Worm (Caenorhabditis elegans) whole organism, mixed stage, embryonic: ENCODE results near the gene str-114.

Experiments
- M03D4.4 ChIP-seq: sonication (generic microtip); optimal IDR thresholded peaks from 2 replicates; lab custom pipeline; 2017; ENCODE audit warnings: mild to moderate bottlenecking, missing genetic modification characterization, missing compliant biosample characterization
- bed-3 ChIP-seq: fragments of 200-800 bp; sonication (Bioruptor generic); optimal IDR thresholded peaks from 3 replicates; lab custom pipeline; 2018; ENCODE audit warnings: mild to moderate bottlenecking, missing genetic modification characterization, moderate library complexity, missing compliant biosample characterization
- blmp-1 ChIP-seq: fragments of 150-350 bp; optimal IDR thresholded peaks from 2 replicates; lab custom pipeline; 2014; ENCODE audit warnings: missing biosample characterization, missing genetic modification characterization
- ceh-39 ChIP-seq: fragments of 150-350 bp; optimal IDR thresholded peaks from 2 replicates; lab custom pipeline; 2014; ENCODE audit warnings: missing biosample characterization, missing genetic modification characterization
- ceh-83 ChIP-seq: fragments of 200-800 bp; sonication (Bioruptor generic); optimal IDR thresholded peaks from 2 replicates; lab custom pipeline; 2018; ENCODE audit warnings: mild to moderate bottlenecking, missing genetic modification characterization, missing compliant biosample characterization
- cnd-1 ChIP-seq: fragments of 200-800 bp; sonication (Bioruptor generic); optimal IDR thresholded peaks from 2 replicates; lab custom pipeline; 2018; ENCODE audit warnings: mild to moderate bottlenecking, missing genetic modification characterization, missing compliant biosample characterization
- elt-1 ChIP-seq: sonication (generic microtip); optimal IDR thresholded peaks from 2 replicates; lab custom pipeline; 2017; ENCODE audit warnings: missing genetic modification characterization, mild to moderate bottlenecking, missing compliant biosample characterization, antibody characterized with exemption, moderate library complexity, borderline replicate concordance; ENCODE audit not compliant: insufficient read depth
- elt-3 ChIP-seq: fragments of 150-350 bp; optimal IDR thresholded peaks from 2 replicates; lab custom pipeline; 2014; ENCODE audit warnings: missing biosample characterization, missing genetic modification characterization
- hlh-1 ChIP-seq: fragments of 150-350 bp; optimal IDR thresholded peaks from 2 replicates; lab custom pipeline; 2014; ENCODE audit warnings: missing biosample characterization, missing genetic modification reagents, missing genetic modification characterization
- lin-13 ChIP-seq: fragments of 150-350 bp; optimal IDR thresholded peaks from 2 replicates; lab custom pipeline; 2014; ENCODE audit warnings: missing biosample characterization, missing genetic modification characterization
- lin-32 ChIP-seq: fragments of 200-800 bp; sonication (Bioruptor generic); optimal IDR thresholded peaks from 2 replicates; lab custom pipeline; 2018; ENCODE audit warnings: mild to moderate bottlenecking, missing genetic modification characterization, missing compliant biosample characterization
- mab-5 ChIP-seq: fragments of 150-350 bp; optimal IDR thresholded peaks from 2 replicates; lab custom pipeline; 2014; ENCODE audit warnings: missing biosample characterization, missing genetic modification characterization
- mep-1 ChIP-seq: fragments of 150-350 bp; optimal IDR thresholded peaks from 2 replicates; lab custom pipeline; 2017; ENCODE audit warnings: missing biosample characterization, missing genetic modification reagents, missing genetic modification characterization, inconsistent platforms
- mls-2 ChIP-seq: sonication (generic microtip); optimal IDR thresholded peaks from 2 replicates; lab custom pipeline; 2016; ENCODE audit warnings: mild to moderate bottlenecking, missing genetic modification characterization, moderate library complexity, missing compliant biosample characterization
- nhr-12 ChIP-seq: fragments of 150-350 bp; optimal IDR thresholded peaks from 2 replicates; lab custom pipeline; 2014; ENCODE audit warnings: missing biosample characterization, missing genetic modification characterization
- nhr-2 ChIP-seq: fragments of 150-350 bp; optimal IDR thresholded peaks from 2 replicates; lab custom pipeline; 2014; ENCODE audit warnings: missing biosample characterization, missing genetic modification characterization
- pha-4 ChIP-seq: fragments of 150-350 bp; optimal IDR thresholded peaks from 2 replicates; lab custom pipeline; 2018; ENCODE audit warnings: missing biosample characterization, missing genetic modification reagents, missing genetic modification characterization
- sem-2 ChIP-seq: fragments of 200-800 bp; sonication (Bioruptor generic); optimal IDR thresholded peaks from 2 replicates; lab custom pipeline; 2018; ENCODE audit warnings: mild to moderate bottlenecking, missing genetic modification characterization, missing compliant biosample characterization
- snpc-4 ChIP-seq: fragments of 150-350 bp; optimal IDR thresholded peaks from 2 replicates; lab custom pipeline; 2014; ENCODE audit warnings: missing biosample characterization, missing genetic modification characterization
- sptf-1 ChIP-seq: sonication (generic microtip); optimal IDR thresholded peaks from 2 replicates; lab custom pipeline; 2017; ENCODE audit warnings: mild to moderate bottlenecking, missing genetic modification characterization, moderate library complexity, missing compliant biosample characterization
- unc-120 ChIP-seq: sonication (generic microtip); optimal IDR thresholded peaks from 2 replicates; lab custom pipeline; 2017; ENCODE audit warnings: missing genetic modification characterization, missing compliant biosample characterization; ENCODE audit not compliant: poor library complexity, severe bottlenecking
- unc-39 ChIP-seq: fragments of 150-350 bp; optimal IDR thresholded peaks from 2 replicates; lab custom pipeline; 2014; ENCODE audit warnings: missing biosample characterization, missing genetic modification characterization
- unc-62 ChIP-seq: fragments of 150-350 bp; optimal IDR thresholded peaks from 2 replicates; lab custom pipeline; 2014; ENCODE audit warnings: missing biosample characterization, missing genetic modification reagents, missing genetic modification characterization
- zip-8 ChIP-seq: fragments of 150-350 bp; optimal IDR thresholded peaks from 2 replicates; lab custom pipeline; 2014; ENCODE audit warnings: missing biosample characterization, missing genetic modification characterization
- ztf-11 ChIP-seq: fragments of 150-350 bp; optimal IDR thresholded peaks from 2 replicates; lab custom pipeline; 2014; ENCODE audit warnings: missing biosample characterization, missing genetic modification characterization

The str-114 gene

DNA sequence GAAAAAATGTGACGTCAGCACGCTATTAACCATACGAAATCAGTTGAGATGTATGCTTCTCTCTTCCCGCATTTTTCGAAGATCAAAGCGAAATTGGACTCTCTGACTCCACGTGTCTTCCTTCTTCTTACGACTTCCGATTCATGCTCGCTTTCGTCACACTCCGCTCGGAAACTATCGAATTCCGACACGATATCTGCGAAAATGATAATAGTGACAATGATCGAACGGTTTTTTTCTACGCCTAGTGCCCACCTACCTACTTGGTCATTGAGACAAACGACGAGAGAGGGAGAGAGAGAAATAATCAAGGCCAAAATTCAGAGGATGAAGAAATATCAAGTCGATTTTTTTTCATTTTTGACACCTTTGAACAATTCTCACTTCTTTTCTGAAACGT, 44.1 kb downstream of the str-114 start:
- TF ChIP-seq elt-3 (tag; lab: Kevin White, UChicago) (no peak), blmp-1 (tag; lab: Kevin White, UChicago) (no peak), nhr-2 (tag; lab: Kevin White, UChicago) (no peak), snpc-4 (tag; lab: Kevin White, UChicago) (no peak), unc-39 (tag; lab: Kevin White, UChicago) (no peak), elt-1 (no peak), pha-4 (no peak), mep-1 (tag; lab: Kevin White, UChicago) (no peak), bed-3 (GFP tag; lab: Kevin White, UChicago) (no peak), ceh-39 (tag; lab: Kevin White, UChicago) (no peak)

DNA sequence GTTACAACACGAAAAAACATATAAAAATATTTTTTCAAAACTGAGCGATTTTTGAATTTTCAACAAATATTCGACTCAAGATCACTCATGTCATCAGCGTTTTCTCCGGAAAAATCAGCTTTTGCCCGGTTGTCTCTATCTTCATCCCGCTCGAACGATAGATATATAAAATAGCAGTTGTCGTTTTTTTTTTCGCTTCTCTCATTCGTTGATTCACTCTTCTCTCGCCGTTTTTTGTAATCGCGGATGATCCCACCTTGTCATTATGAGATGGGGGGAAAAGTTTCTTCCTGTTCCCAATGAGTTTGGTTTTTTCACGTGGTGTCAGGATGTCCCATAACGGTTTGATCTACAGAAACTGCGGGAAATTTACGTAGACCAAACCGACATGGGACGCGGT, 45.7 kb downstream of the str-114 start:
- TF ChIP-seq sptf-1 (no peak), ztf-11 (no peak), lin-13 (tag; lab: Kevin White, UChicago) (no peak), mls-2 (no peak), zip-8 (tag; lab: Kevin White, UChicago) (no peak), hlh-1 (tag; lab: Kevin White, UChicago) (peak; percentile 52), nhr-2 (tag; lab: Kevin White, UChicago) (no peak), ceh-39 (tag; lab: Kevin White, UChicago) (no peak)

DNA sequence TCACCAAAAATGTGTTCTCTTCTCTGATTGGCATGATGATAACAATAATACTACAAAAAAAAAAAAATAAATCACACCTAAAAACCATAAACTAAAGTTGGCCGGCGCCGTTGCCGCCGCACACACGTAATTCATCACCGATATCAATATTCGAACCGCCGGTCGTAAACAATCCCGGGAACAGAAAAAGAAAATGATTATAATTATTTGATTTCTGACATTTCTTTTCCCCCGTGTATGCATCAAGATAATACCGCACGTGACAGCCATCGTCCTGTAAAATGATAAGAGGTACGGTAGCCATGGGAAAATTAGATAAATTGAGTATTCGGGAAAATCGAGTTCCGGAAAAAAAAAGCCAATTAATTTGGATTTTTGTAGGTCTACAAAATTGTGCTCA, 47.5 kb downstream of the str-114 start:
- no peak for TF ChIP-seq elt-1
- TF ChIP-seq sem-2 (GFP tag; lab: Kevin White, UChicago) = no peak
- no peak for TF ChIP-seq unc-39 (tag; lab: Kevin White, UChicago)
- TF ChIP-seq unc-120 (tag; lab: Kevin White, UChicago) = no peak
- TF ChIP-seq bed-3 (GFP tag; lab: Kevin White, UChicago) = no peak
- TF ChIP-seq elt-3 (tag; lab: Kevin White, UChicago) = no peak
- no peak for TF ChIP-seq M03D4.4 (tag; lab: Kevin White, UChicago)
- TF ChIP-seq unc-62 (GFP tag; lab: Kevin White, UChicago) = no peak
- TF ChIP-seq ceh-83 (GFP tag; lab: Kevin White, UChicago) = no peak
- no peak for TF ChIP-seq pha-4
- no peak for TF ChIP-seq lin-13 (tag; lab: Kevin White, UChicago)
- no peak for TF ChIP-seq lin-32 (GFP tag; lab: Kevin White, UChicago)
- no peak for TF ChIP-seq cnd-1 (tag; lab: Kevin White, UChicago)
- no peak for TF ChIP-seq mab-5 (tag; lab: Kevin White, UChicago)

DNA sequence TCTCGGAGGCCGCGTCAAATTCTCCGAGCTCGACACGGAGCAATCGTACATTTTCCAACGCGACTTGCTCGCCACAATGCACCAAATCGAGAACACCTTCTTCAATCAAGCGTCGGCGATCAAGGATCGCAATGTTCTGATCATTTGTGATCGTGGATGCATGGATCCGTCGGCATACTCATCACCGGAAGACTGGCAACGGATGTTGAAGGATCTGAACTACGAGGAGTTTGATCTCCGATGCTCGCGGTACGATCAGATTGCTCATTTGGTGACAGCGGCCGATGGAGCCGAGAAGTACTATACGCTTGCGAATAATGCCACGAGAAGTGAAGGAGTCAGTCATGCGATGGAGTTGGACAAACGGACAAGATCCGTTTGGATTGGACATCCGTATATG, 48.9 kb downstream of the str-114 start:
- TF ChIP-seq mab-5 (tag; lab: Kevin White, UChicago) (no peak), nhr-12 (tag; lab: Kevin White, UChicago) (no peak), ztf-11 (no peak), ceh-39 (tag; lab: Kevin White, UChicago) (no peak), ceh-83 (GFP tag; lab: Kevin White, UChicago) (no peak), mep-1 (tag; lab: Kevin White, UChicago) (no peak)
